Worm (Caenorhabditis elegans): ENCODE measurements around the gene C04E7.5.
"Not testable (repeated sequence)": the region's sequence is repeated elsewhere in the genome, so short reads cannot be mapped to it uniquely, and the experiment has no call there.

Gene C04E7.5

ce11 chrX:334452-334851 is 26.1 kb upstream of the C04E7.5 start:
- no peak for TF ChIP-seq med-1 (GFP tag; optimal IDR thresholded peaks at IDR 0.05; ENCODE audit: insufficient read depth)
- TF ChIP-seq klf-2 (GFP tag; conservative IDR thresholded peaks at IDR 0.05): no peak
- no peak for TF ChIP-seq ztf-23 (GFP tag; IDR thresholded peaks at IDR 0.05)
- no peak for TF ChIP-seq flt-1 (GFP tag; IDR thresholded peaks at IDR 0.05)
- TF ChIP-seq ref-1 (GFP tag; conservative IDR thresholded peaks at IDR 0.05): no peak
- TF ChIP-seq tab-1 (GFP tag; IDR thresholded peaks at IDR 0.05): no peak
- TF ChIP-seq T22C8.4 (GFP tag; IDR thresholded peaks at IDR 0.05): no peak
- no peak for TF ChIP-seq ztf-29 (GFP tag; IDR thresholded peaks at IDR 0.05)
- no peak for TF ChIP-seq cog-1 (tag; optimal IDR thresholded peaks at IDR 0.05)

- no peak for TF ChIP-seq flt-1 (GFP tag; IDR thresholded peaks at IDR 0.05)
Observed at ce11 chrX:343822-344221, 16.8 kb upstream of the C04E7.5 start.

- TF ChIP-seq flt-1 (GFP tag; IDR thresholded peaks at IDR 0.05); klf-2 (GFP tag; conservative IDR thresholded peaks at IDR 0.05); cog-1 (tag; optimal IDR thresholded peaks at IDR 0.05): not testable (repeated sequence)
Observed at ce11 chrX:347117-347516, 13.5 kb upstream of the C04E7.5 start, which contains the start of gene C04E7.3. C04E7.3 (minus strand) TSS chrX:347217.

ce11 chrX:348141-348540 is 12.4 kb upstream of the C04E7.5 start:
- TF ChIP-seq klf-2 (GFP tag; conservative IDR thresholded peaks at IDR 0.05) (no peak), T22C8.4 (GFP tag; IDR thresholded peaks at IDR 0.05) (peak; percentile 52; the same call in 1 of the 2 replicates)

ce11 chrX:351398-351797 is 9.2 kb upstream of the C04E7.5 start:
- TF ChIP-seq ref-1 (GFP tag; conservative IDR thresholded peaks at IDR 0.05) (peak; percentile 83), ztf-23 (GFP tag; IDR thresholded peaks at IDR 0.05) (peak; percentile 89), klf-2 (GFP tag; conservative IDR thresholded peaks at IDR 0.05) (peak; percentile 82), T22C8.4 (GFP tag; IDR thresholded peaks at IDR 0.05) (peak; percentile 79), ztf-29 (GFP tag; IDR thresholded peaks at IDR 0.05) (peak; percentile 81), tab-1 (GFP tag; IDR thresholded peaks at IDR 0.05) (peak; percentile 95), flt-1 (GFP tag; IDR thresholded peaks at IDR 0.05) (peak; percentile 96)

- TF ChIP-seq med-1 (GFP tag; optimal IDR thresholded peaks at IDR 0.05; ENCODE audit: insufficient read depth): peak; percentile 69
- peak; percentile 90 for TF ChIP-seq T22C8.4 (GFP tag; IDR thresholded peaks at IDR 0.05)
- TF ChIP-seq ref-1 (GFP tag; conservative IDR thresholded peaks at IDR 0.05): peak; percentile 84
- TF ChIP-seq ztf-23 (GFP tag; IDR thresholded peaks at IDR 0.05): peak; percentile 96
- peak; percentile 92 for TF ChIP-seq ztf-29 (GFP tag; IDR thresholded peaks at IDR 0.05)
- peak; percentile 83 for TF ChIP-seq cog-1 (tag; optimal IDR thresholded peaks at IDR 0.05)
- TF ChIP-seq klf-2 (GFP tag; conservative IDR thresholded peaks at IDR 0.05): peak; percentile 92
- TF ChIP-seq flt-1 (GFP tag; IDR thresholded peaks at IDR 0.05): peak; percentile 91
- TF ChIP-seq tab-1 (GFP tag; IDR thresholded peaks at IDR 0.05): peak; percentile 95
Observed at ce11 chrX:353134-353669, 7.4 kb upstream of the C04E7.5 start, which contains the start of gene sor-3. sor-3 (plus strand) TSS chrX:353619.

- TF ChIP-seq flt-1 (GFP tag; IDR thresholded peaks at IDR 0.05) (no peak), med-1 (GFP tag; optimal IDR thresholded peaks at IDR 0.05; ENCODE audit: insufficient read depth) (no peak), ztf-23 (GFP tag; IDR thresholded peaks at IDR 0.05) (no peak)
Observed at ce11 chrX:357792-358191, 2.8 kb upstream of the C04E7.5 start, which contains the start of gene C04E7.1. C04E7.1 (plus strand) TSS chrX:358092.

ce11 chrX:369923-370322 is 9.3 kb downstream of the C04E7.5 start:
- TF ChIP-seq klf-2 (GFP tag; conservative IDR thresholded peaks at IDR 0.05) (no peak), ztf-29 (GFP tag; IDR thresholded peaks at IDR 0.05) (no peak), flt-1 (GFP tag; IDR thresholded peaks at IDR 0.05) (no peak), tab-1 (GFP tag; IDR thresholded peaks at IDR 0.05) (no peak), T22C8.4 (GFP tag; IDR thresholded peaks at IDR 0.05) (no peak), ztf-23 (GFP tag; IDR thresholded peaks at IDR 0.05) (no peak), ref-1 (GFP tag; conservative IDR thresholded peaks at IDR 0.05) (no peak), cog-1 (tag; optimal IDR thresholded peaks at IDR 0.05) (no peak), med-1 (GFP tag; optimal IDR thresholded peaks at IDR 0.05; ENCODE audit: insufficient read depth) (no peak)

- TF ChIP-seq med-1 (GFP tag; optimal IDR thresholded peaks at IDR 0.05; ENCODE audit: insufficient read depth): no peak
- peak; percentile 54 for TF ChIP-seq T22C8.4 (GFP tag; IDR thresholded peaks at IDR 0.05)
Observed at ce11 chrX:371761-372285, 11.2 kb downstream of the C04E7.5 start, which contains the start of gene nrde-3. nrde-3 (plus strand) TSS chrX:372235.

ce11 chrX:380505-380904 is 19.9 kb downstream of the C04E7.5 start, which contains the start of gene R04A9.3:
R04A9.3 (minus strand) TSS chrX:380605.
- TF ChIP-seq ztf-29 (GFP tag; IDR thresholded peaks at IDR 0.05): no peak
- no peak for TF ChIP-seq klf-2 (GFP tag; conservative IDR thresholded peaks at IDR 0.05)
- no peak for TF ChIP-seq tab-1 (GFP tag; IDR thresholded peaks at IDR 0.05)
- no peak for TF ChIP-seq cog-1 (tag; optimal IDR thresholded peaks at IDR 0.05)

- no peak for TF ChIP-seq flt-1 (GFP tag; IDR thresholded peaks at IDR 0.05)
- no peak for TF ChIP-seq ztf-23 (GFP tag; IDR thresholded peaks at IDR 0.05)
- no peak for TF ChIP-seq med-1 (GFP tag; optimal IDR thresholded peaks at IDR 0.05; ENCODE audit: insufficient read depth)
- TF ChIP-seq cog-1 (tag; optimal IDR thresholded peaks at IDR 0.05): no peak
- no peak for TF ChIP-seq klf-2 (GFP tag; conservative IDR thresholded peaks at IDR 0.05)
- no peak for TF ChIP-seq ref-1 (GFP tag; conservative IDR thresholded peaks at IDR 0.05)
- no peak for TF ChIP-seq ztf-29 (GFP tag; IDR thresholded peaks at IDR 0.05)
Observed at ce11 chrX:381029-381428, 20.4 kb downstream of the C04E7.5 start.
